Fruit fly (Drosophila melanogaster): ENCODE measurements at regions not wholly inside any gene's neighbourhood (a gene's known extent, or its start where the extent isn't known, plus 50 kb on each side); places are given as distances from the start of the nearest gene placed in this dataset.

dm6 chr3L:10350715-10351114 is 61.9 kb upstream of the CG12362 start (continued):
- TF ChIP-seq ash1 (GFP tag; optimal IDR thresholded peaks at IDR 0.05) (no peak), ind (GFP tag; optimal IDR thresholded peaks at IDR 0.05) (peak; percentile 18), CG8290 (GFP tag; optimal IDR thresholded peaks at IDR 0.05) (peak; percentile 13), CG8290 (tag; optimal IDR thresholded peaks at IDR 0.05) (no peak), eyg (GFP tag; optimal IDR thresholded peaks at IDR 0.05) (no peak), Nf-YC (tag; optimal IDR thresholded peaks at IDR 0.05) (no peak), slbo (GFP tag; IDR thresholded peaks at IDR 0.05) (peak; percentile 40; the same call in 1 of the 2 replicates), HmgZ (tag; optimal IDR thresholded peaks at IDR 0.05) (no peak), CG10959 (GFP tag; IDR thresholded peaks at IDR 0.05) (peak; percentile 52; the same call in 1 of the 2 replicates), CG2889 (GFP tag; IDR thresholded peaks at IDR 0.05) (no peak; the same call in 2 of the 3 replicates), CG9609 (GFP tag; optimal IDR thresholded peaks at IDR 0.05) (no peak), cas (GFP tag; IDR thresholded peaks at IDR 0.05) (no peak), lmd (GFP tag; IDR thresholded peaks at IDR 0.05) (peak; percentile 45; the same call in 1 of the 2 replicates), CG11398 (GFP tag; optimal IDR thresholded peaks at IDR 0.05) (no peak), GATAe (GFP tag; conservative IDR thresholded peaks at IDR 0.05) (no peak), PHDP (tag; optimal IDR thresholded peaks at IDR 0.05) (peak; percentile 22), CG34376 (GFP tag; optimal IDR thresholded peaks at IDR 0.05) (no peak), Adf1 (GFP tag; IDR thresholded peaks at IDR 0.05) (no peak), ken (GFP tag; IDR thresholded peaks at IDR 0.05) (no peak), otp (GFP tag; IDR thresholded peaks at IDR 0.05) (0 out of 3 replicates have a peak, but pooled peaks have one; percentile 26), gcm (GFP tag; optimal IDR thresholded peaks at IDR 0.05) (peak; percentile 36), CG10366 (GFP tag; IDR thresholded peaks at IDR 0.05) (0 out of 2 replicates have a peak, but pooled peaks have one; percentile 31), H2.0 (GFP tag; IDR thresholded peaks at IDR 0.05) (no peak), CG15479 (GFP tag; optimal IDR thresholded peaks at IDR 0.05) (no peak), lab (GFP tag; optimal IDR thresholded peaks at IDR 0.05) (peak; percentile 3), CG2120 (GFP tag; optimal IDR thresholded peaks at IDR 0.05) (no peak), D19B (GFP tag; optimal IDR thresholded peaks at IDR 0.05) (no peak), CG11456 (GFP tag; IDR thresholded peaks at IDR 0.05) (no peak), Camta (GFP tag; optimal IDR thresholded peaks at IDR 0.05) (no peak), pros (GFP tag; optimal IDR thresholded peaks at IDR 0.05) (no peak), Xrp1 (GFP tag; IDR thresholded peaks at IDR 0.05) (peak; percentile 83), CG2116 (GFP tag; optimal IDR thresholded peaks at IDR 0.05) (no peak), ssp (GFP tag; IDR thresholded peaks at IDR 0.05) (no peak), CG3847 (GFP tag; IDR thresholded peaks at IDR 0.05) (no peak), CG7556 (GFP tag; optimal IDR thresholded peaks at IDR 0.05) (peak; percentile 44), p53 (GFP tag; optimal IDR thresholded peaks at IDR 0.05) (no peak), Med (GFP tag) (peak; percentile 75), nau (GFP tag; optimal IDR thresholded peaks at IDR 0.05) (no peak), fd102C (GFP tag; optimal IDR thresholded peaks at IDR 0.05) (no peak), H15 (GFP tag; IDR thresholded peaks at IDR 0.05) (no peak)

- TF ChIP-seq sens (GFP tag) (peak; percentile 23), TFAM (GFP tag; optimal IDR thresholded peaks at IDR 0.05) (no peak), nom (GFP tag; optimal IDR thresholded peaks at IDR 0.05) (peak; percentile 18), Usf (GFP tag; optimal IDR thresholded peaks at IDR 0.05) (no peak), zfh1 (GFP tag; IDR thresholded peaks at IDR 0.05) (0 out of 3 replicates have a peak, but pooled peaks have one; percentile 8), CG8089 (GFP tag; optimal IDR thresholded peaks at IDR 0.05) (no peak), CG15479 (GFP tag; optimal IDR thresholded peaks at IDR 0.05) (peak; percentile 21), Nf-YC (tag; optimal IDR thresholded peaks at IDR 0.05) (no peak), slbo (GFP tag; IDR thresholded peaks at IDR 0.05) (no peak), crol (GFP tag; IDR thresholded peaks at IDR 0.05) (no peak), CG31388 (GFP tag; optimal IDR thresholded peaks at IDR 0.05) (no peak), CG14050 (GFP tag; IDR thresholded peaks at IDR 0.05) (no peak)
These were observed 61.5 kb upstream of the CG12362 start for dm6 chr3L:10351155-10351554.
